Worm (Caenorhabditis elegans) whole organism, young adult: Measurements from ENCODE around the gene ints-7.

Experiments
- F37B4.10 ChIP-seq: fragments of 200-800 bp; sonication (Bioruptor generic); IDR thresholded peaks from 2 replicates; pipeline ENCODE4 v1.3.6; 2022; ENCODE audit warnings: missing genetic modification characterization, missing compliant biosample characterization
- F52B5.7 ChIP-seq: sonication (generic microtip); optimal IDR thresholded peaks from 2 replicates; lab custom pipeline; 2016; ENCODE audit warnings: mild to moderate bottlenecking, missing genetic modification characterization, missing compliant biosample characterization
- ZK185.1 ChIP-seq: sonication (generic microtip); optimal IDR thresholded peaks from 2 replicates; lab custom pipeline; 2016; ENCODE audit warnings: mild to moderate bottlenecking, missing genetic modification characterization, missing compliant biosample characterization; ENCODE audit not compliant: poor library complexity, severe bottlenecking
- ama-1 ChIP-seq, 3 experiments: fragments of 150-350 bp in 1 of 3; sonication (generic microtip) in 2 of 3; optimal IDR thresholded peaks; 2 replicates each; lab custom pipeline; 2014 to 2018; ENCODE audit warnings: missing biosample characterization in 2 of 3, missing genetic modification characterization in 2 of 3, missing genetic modification reagents in 2 of 3
- aptf-2 ChIP-seq: fragments of 200-800 bp; sonication (Bioruptor generic); conservative IDR thresholded peaks from 2 replicates; pipeline ENCODE4 v1.3.6; 2022; ENCODE audit warnings: missing genetic modification reagents, missing genetic modification characterization, missing compliant biosample characterization
- aptf-3 ChIP-seq: fragments of 200-800 bp; sonication (Bioruptor generic); IDR thresholded peaks from 2 replicates; pipeline ENCODE4 v1.3.6; 2022; ENCODE audit warnings: missing genetic modification characterization, missing compliant biosample characterization
- atf-7 ChIP-seq: sonication (generic microtip); optimal IDR thresholded peaks from 2 replicates; lab custom pipeline; 2017; ENCODE audit warnings: mild to moderate bottlenecking, missing genetic modification characterization, missing compliant biosample characterization
- attf-3 ChIP-seq: fragments of 200-800 bp; sonication (Bioruptor generic); conservative IDR thresholded peaks from 2 replicates; pipeline ENCODE4 v1.3.6; 2022; ENCODE audit warnings: missing genetic modification reagents, missing genetic modification characterization, missing compliant biosample characterization
- attf-5 ChIP-seq: fragments of 200-800 bp; sonication (Bioruptor generic); optimal IDR thresholded peaks from 2 replicates; lab custom pipeline; 2018; ENCODE audit warnings: mild to moderate bottlenecking, missing genetic modification characterization, missing compliant biosample characterization
- attf-6 ChIP-seq: fragments of 200-800 bp; sonication (Bioruptor generic); IDR thresholded peaks from 2 replicates; pipeline ENCODE4 v1.3.6; 2022; ENCODE audit warnings: missing genetic modification reagents, missing genetic modification characterization, missing compliant biosample characterization
- ccch-3 ChIP-seq: fragments of 200-800 bp; sonication (Bioruptor generic); optimal IDR thresholded peaks from 2 replicates; lab custom pipeline; 2018; ENCODE audit warnings: mild to moderate bottlenecking, missing genetic modification characterization, missing compliant biosample characterization
- ceh-40 ChIP-seq: fragments of 200-800 bp; sonication (Bioruptor generic); IDR thresholded peaks from 2 replicates; pipeline ENCODE4 v1.3.6; 2022; ENCODE audit warnings: missing genetic modification characterization, missing compliant biosample characterization
- ceh-79 ChIP-seq: sonication (generic microtip); optimal IDR thresholded peaks from 2 replicates; lab custom pipeline; 2017; ENCODE audit warnings: mild to moderate bottlenecking, missing genetic modification characterization, missing compliant biosample characterization
- ceh-91 ChIP-seq: fragments of 200-800 bp; sonication (Bioruptor generic); IDR thresholded peaks from 2 replicates; pipeline ENCODE4 v1.3.6; 2022; ENCODE audit warnings: missing genetic modification reagents, missing genetic modification characterization, missing compliant biosample characterization
- chd-7 ChIP-seq: sonication (generic microtip); optimal IDR thresholded peaks from 2 replicates; lab custom pipeline; 2016; ENCODE audit warnings: mild to moderate bottlenecking, missing genetic modification characterization, moderate library complexity, missing compliant biosample characterization
- dox-1 ChIP-seq: fragments of 200-800 bp; sonication (Bioruptor generic); IDR thresholded peaks from 2 replicates; pipeline ENCODE4 v1.3.6; 2022; ENCODE audit warnings: missing genetic modification reagents, missing genetic modification characterization, missing compliant biosample characterization
- dpff-1 ChIP-seq: sonication (generic microtip); optimal IDR thresholded peaks from 2 replicates; lab custom pipeline; 2017; ENCODE audit warnings: mild to moderate bottlenecking, missing genetic modification characterization, missing compliant biosample characterization
- dpl-1 ChIP-seq: fragments of 150-350 bp; optimal IDR thresholded peaks from 2 replicates; lab custom pipeline; 2014; ENCODE audit warnings: missing biosample characterization, missing genetic modification reagents, missing genetic modification characterization
- efl-1 ChIP-seq: fragments of 150-350 bp; optimal IDR thresholded peaks from 2 replicates; lab custom pipeline; 2014; ENCODE audit warnings: missing biosample characterization, missing genetic modification reagents, missing genetic modification characterization
- egrh-3 ChIP-seq: fragments of 200-800 bp; sonication (Bioruptor generic); IDR thresholded peaks from 2 replicates; pipeline ENCODE4 v1.3.6; 2022; ENCODE audit warnings: missing genetic modification reagents, missing genetic modification characterization, missing compliant biosample characterization
- fkh-3 ChIP-seq: sonication (generic microtip); optimal IDR thresholded peaks from 2 replicates; lab custom pipeline; 2016; ENCODE audit warnings: mild to moderate bottlenecking, missing genetic modification characterization, missing compliant biosample characterization
- gei-17 ChIP-seq: fragments of 200-800 bp; sonication (Bioruptor generic); optimal IDR thresholded peaks from 2 replicates; lab custom pipeline; 2018; ENCODE audit warnings: mild to moderate bottlenecking, missing genetic modification characterization, missing compliant biosample characterization
- him-1 ChIP-seq: sonication (generic microtip); optimal IDR thresholded peaks from 2 replicates; lab custom pipeline; 2016; ENCODE audit warnings: missing genotype, missing genetic modification reagents, missing genetic modification characterization, missing compliant biosample characterization
- hlh-26 ChIP-seq: fragments of 200-800 bp; sonication (Bioruptor generic); conservative IDR thresholded peaks from 2 replicates; pipeline ENCODE4 v1.3.6; 2022; ENCODE audit warnings: missing genetic modification reagents, missing genetic modification characterization, missing compliant biosample characterization
- hmg-1.2 ChIP-seq: fragments of 200-800 bp; sonication (Bioruptor generic); IDR thresholded peaks from 2 replicates; pipeline ENCODE4 v1.3.6; 2022; ENCODE audit warnings: missing genetic modification reagents, missing genetic modification characterization, missing compliant biosample characterization
- lin-26 ChIP-seq: fragments of 200-800 bp; sonication (Bioruptor generic); IDR thresholded peaks from 2 replicates; pipeline ENCODE4 v1.3.6; 2022; ENCODE audit warnings: missing genetic modification reagents, missing genetic modification characterization, missing compliant biosample characterization
- lin-40 ChIP-seq: sonication (generic microtip); optimal IDR thresholded peaks from 2 replicates; lab custom pipeline; 2016; ENCODE audit warnings: missing genetic modification characterization, mild to moderate bottlenecking, missing compliant biosample characterization, missing genotype, missing genetic modification reagents
- lir-1 ChIP-seq: fragments of 200-800 bp; sonication (Bioruptor generic); conservative IDR thresholded peaks from 2 replicates; pipeline ENCODE4 v1.3.6; 2022; ENCODE audit warnings: missing genetic modification reagents, missing genetic modification characterization, missing compliant biosample characterization
- lsy-27 ChIP-seq: sonication (generic microtip); optimal IDR thresholded peaks from 2 replicates; lab custom pipeline; 2017; ENCODE audit warnings: missing genetic modification characterization, mild to moderate bottlenecking, missing compliant biosample characterization, antibody characterized with exemption, missing genotype, borderline replicate concordance; ENCODE audit not compliant: insufficient read depth
- madf-3 ChIP-seq: fragments of 200-800 bp; sonication (Bioruptor generic); IDR thresholded peaks from 2 replicates; pipeline ENCODE4 v1.3.6; 2022; ENCODE audit warnings: missing genetic modification reagents, missing genetic modification characterization, missing compliant biosample characterization
- madf-6 ChIP-seq: fragments of 200-800 bp; sonication (Bioruptor generic); IDR thresholded peaks from 2 replicates; pipeline ENCODE4 v1.3.6; 2022; ENCODE audit warnings: missing genetic modification reagents, missing genetic modification characterization, missing compliant biosample characterization
- madf-8 ChIP-seq: fragments of 200-800 bp; sonication (Bioruptor generic); conservative IDR thresholded peaks from 2 replicates; pipeline ENCODE4 v1.3.6; 2022; ENCODE audit warnings: missing genetic modification reagents, missing genetic modification characterization, missing compliant biosample characterization
- mcd-1 ChIP-seq: fragments of 200-800 bp; sonication (Bioruptor generic); IDR thresholded peaks from 2 replicates; pipeline ENCODE4 v1.3.6; 2022; ENCODE audit warnings: missing genetic modification reagents, missing genetic modification characterization, missing compliant biosample characterization
- nfya-1 ChIP-seq: sonication (generic microtip); optimal IDR thresholded peaks from 2 replicates; lab custom pipeline; 2017; ENCODE audit warnings: antibody characterized with exemption, missing compliant biosample characterization, missing genetic modification characterization, borderline replicate concordance; ENCODE audit not compliant: insufficient read depth
- nfya-2 ChIP-seq: fragments of 200-800 bp; sonication (Bioruptor generic); IDR thresholded peaks from 2 replicates; pipeline ENCODE4 v1.3.6; 2022; ENCODE audit warnings: missing genetic modification reagents, missing genetic modification characterization, missing compliant biosample characterization
- nfyb-1 ChIP-seq: fragments of 200-800 bp; sonication (Bioruptor generic); IDR thresholded peaks from 2 replicates; pipeline ENCODE4 v1.3.6; 2022; ENCODE audit warnings: missing genetic modification reagents, missing genetic modification characterization, missing compliant biosample characterization
- nhr-80 ChIP-seq: sonication (generic microtip); optimal IDR thresholded peaks from 2 replicates; lab custom pipeline; 2016; ENCODE audit warnings: missing genetic modification characterization, missing compliant biosample characterization
- rcor-1 ChIP-seq: fragments of 200-800 bp; sonication (Bioruptor generic); IDR thresholded peaks from 2 replicates; pipeline ENCODE4 v1.3.6; 2022; ENCODE audit warnings: missing genetic modification reagents, missing genetic modification characterization, missing compliant biosample characterization
- repo-1 ChIP-seq: sonication (generic microtip); optimal IDR thresholded peaks from 2 replicates; lab custom pipeline; 2017; ENCODE audit warnings: mild to moderate bottlenecking, missing genetic modification characterization, missing compliant biosample characterization
- sdz-38 ChIP-seq: sonication (generic microtip); optimal IDR thresholded peaks from 2 replicates; lab custom pipeline; 2016; ENCODE audit warnings: missing genotype, missing genetic modification characterization, missing compliant biosample characterization
- sea-2 ChIP-seq: fragments of 200-800 bp; sonication (Bioruptor generic); IDR thresholded peaks from 2 replicates; pipeline ENCODE4 v1.3.6; 2022; ENCODE audit warnings: missing genetic modification characterization, missing compliant biosample characterization
- snpc-3.4 ChIP-seq: sonication (generic microtip); optimal IDR thresholded peaks from 2 replicates; lab custom pipeline; 2017; ENCODE audit warnings: missing genetic modification characterization, mild to moderate bottlenecking, missing compliant biosample characterization, antibody characterized with exemption, moderate library complexity, missing genotype, missing genetic modification reagents
- somi-1 ChIP-seq: fragments of 200-800 bp; sonication (Bioruptor generic); optimal IDR thresholded peaks from 2 replicates; lab custom pipeline; 2018; ENCODE audit warnings: mild to moderate bottlenecking, missing genetic modification characterization, missing compliant biosample characterization
- tbp1 ChIP-seq: fragments of 200-800 bp; sonication (Bioruptor generic); optimal IDR thresholded peaks from 2 replicates; lab custom pipeline; 2018; ENCODE audit warnings: mild to moderate bottlenecking, missing genetic modification characterization, missing compliant biosample characterization
- xnd-1 ChIP-seq: sonication (generic microtip); optimal IDR thresholded peaks from 2 replicates; lab custom pipeline; 2016; ENCODE audit warnings: missing genotype, missing genetic modification reagents, missing genetic modification characterization, missing compliant biosample characterization
- ztf-3 ChIP-seq: fragments of 200-800 bp; sonication (Bioruptor generic); optimal IDR thresholded peaks from 2 replicates; lab custom pipeline; 2018; ENCODE audit warnings: mild to moderate bottlenecking, missing genetic modification characterization, missing compliant biosample characterization
- ztf-6 ChIP-seq: fragments of 200-800 bp; sonication (Bioruptor generic); IDR thresholded peaks from 2 replicates; pipeline ENCODE4 v1.3.6; 2022; ENCODE audit warnings: missing genetic modification reagents, missing genetic modification characterization, missing compliant biosample characterization

The ints-7 gene

DNA sequence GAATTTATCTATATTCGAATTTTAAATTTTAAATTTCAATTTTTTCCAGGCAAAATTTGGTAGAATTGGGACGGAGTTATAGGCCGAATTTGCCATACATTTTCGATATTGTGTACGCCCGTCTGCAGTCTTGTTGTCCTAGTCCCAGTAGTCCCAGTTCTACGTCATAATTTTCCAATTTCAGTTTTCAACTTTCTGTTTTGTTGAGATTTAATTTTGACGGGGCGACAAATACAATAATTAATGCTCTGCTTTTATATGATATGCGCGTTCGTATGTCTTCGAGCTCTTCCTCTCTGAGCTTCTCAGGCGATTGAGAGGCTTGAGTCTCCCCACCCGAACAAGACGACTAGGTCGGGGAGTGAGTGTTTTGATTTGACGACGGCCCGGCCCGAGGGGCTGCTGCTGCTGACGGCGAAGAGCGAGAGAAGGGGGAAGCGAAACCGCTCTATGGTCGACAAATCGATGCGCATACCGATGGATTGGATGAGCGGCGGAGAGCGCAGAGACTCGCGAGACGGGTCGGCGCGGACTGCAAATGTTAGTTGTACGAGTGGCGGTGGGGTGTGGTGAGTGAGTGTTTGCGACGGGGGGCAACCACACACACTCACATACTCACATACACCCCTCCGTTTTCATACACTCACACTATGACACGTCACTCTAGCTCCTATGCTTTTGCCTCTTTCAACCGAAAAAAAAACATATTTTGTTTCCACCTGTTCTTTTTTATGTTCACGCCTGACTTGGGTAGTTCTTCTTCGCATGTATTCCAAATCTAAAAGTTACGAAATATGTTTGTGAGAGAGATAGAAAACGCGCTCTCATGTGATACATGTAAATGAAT, 52.3 kb downstream of the ints-7 start (continued):
- no peak for TF ChIP-seq nfya-1 (tag; lab: Kevin White, UChicago)
- peak; percentile 76 for TF ChIP-seq mcd-1 (GFP tag; lab: Robert Waterston, UW)
- no peak for TF ChIP-seq madf-8
- peak; percentile 82 for TF ChIP-seq nfyb-1
- peak; percentile 44; the same call in 1 of the 2 replicates for TF ChIP-seq attf-3 (GFP tag; lab: Robert Waterston, UW)
- TF ChIP-seq sdz-38 (tag; lab: Kevin White, UChicago) = no peak
- no peak for TF ChIP-seq ceh-91 (GFP tag; lab: Robert Waterston, UW)
- no peak for TF ChIP-seq efl-1 (GFP tag; lab: Kevin White, UChicago)
- TF ChIP-seq F37B4.10 (GFP tag; lab: Robert Waterston, UW) = no peak
- TF ChIP-seq ccch-3 (GFP tag; lab: Kevin White, UChicago) = no peak
- peak; percentile 39 for TF ChIP-seq atf-7
- no peak for TF ChIP-seq repo-1 (tag; lab: Kevin White, UChicago)
- no peak for TF ChIP-seq xnd-1 (tag; lab: Kevin White, UChicago)
- TF ChIP-seq attf-5 (GFP tag; lab: Kevin White, UChicago) = peak; percentile 76
- TF ChIP-seq attf-6 (GFP tag; lab: Robert Waterston, UW) = no peak
- TF ChIP-seq aptf-2 (GFP tag; lab: Robert Waterston, UW) = no peak
- TF ChIP-seq ztf-3 (GFP tag; lab: Kevin White, UChicago) = no peak
- TF ChIP-seq fkh-3 (tag; lab: Kevin White, UChicago) = no peak
- TF ChIP-seq somi-1 = peak; percentile 60
- TF ChIP-seq dpff-1 (tag; lab: Kevin White, UChicago) = no peak
- no peak for TF ChIP-seq aptf-3 (GFP tag; lab: Robert Waterston, UW)
- no peak for TF ChIP-seq him-1 (tag; lab: Kevin White, UChicago)
- TF ChIP-seq lin-26 = peak; percentile 74
- TF ChIP-seq tbp1 (GFP tag; lab: Kevin White, UChicago) = peak; percentile 55
- TF ChIP-seq nhr-80 (tag; lab: Kevin White, UChicago) = peak; percentile 90
- peak; percentile 30 for TF ChIP-seq ceh-79
- no peak for TF ChIP-seq sea-2
- no peak for TF ChIP-seq gei-17 (GFP tag; lab: Kevin White, UChicago)
- no peak for TF ChIP-seq lsy-27 (tag; lab: Kevin White, UChicago)
- TF ChIP-seq snpc-3.4 (tag; lab: Kevin White, UChicago) = no peak
- TF ChIP-seq F52B5.7 (tag; lab: Kevin White, UChicago) = peak; percentile 41
- TF ChIP-seq chd-7 (tag; lab: Kevin White, UChicago) = peak; percentile 59
- peak; percentile 67 for TF ChIP-seq hmg-1.2 (GFP tag; lab: Robert Waterston, UW)
- TF ChIP-seq madf-6 (GFP tag; lab: Robert Waterston, UW) = no peak
- peak; percentile 83 for TF ChIP-seq ama-1 (optimal IDR thresholded peaks at IDR 0.05; lab: Kevin White, UChicago)
- peak in 1 of 2 experiments; percentile 24 for TF ChIP-seq ama-1 (GFP tag; optimal IDR thresholded peaks at IDR 0.05; lab: Kevin White, UChicago)
- TF ChIP-seq lir-1 (GFP tag; lab: Robert Waterston, UW) = peak; percentile 4; the same call in 1 of the 2 replicates
- no peak for TF ChIP-seq nfya-2 (GFP tag; lab: Robert Waterston, UW)
- no peak for TF ChIP-seq ztf-6 (GFP tag; lab: Robert Waterston, UW)
- no peak for TF ChIP-seq dpl-1 (GFP tag; lab: Kevin White, UChicago)
- TF ChIP-seq rcor-1 (GFP tag; lab: Robert Waterston, UW) = peak; percentile 70
- peak; percentile 80 for TF ChIP-seq dox-1 (GFP tag; lab: Robert Waterston, UW)
- TF ChIP-seq egrh-3 (GFP tag; lab: Robert Waterston, UW) = peak; percentile 95
- 0 out of 2 replicates have a peak, but pooled peaks have one; percentile 5 for TF ChIP-seq ceh-40 (GFP tag; lab: Robert Waterston, UW)
- TF ChIP-seq madf-3 (GFP tag; lab: Robert Waterston, UW) = 0 out of 2 replicates have a peak, but pooled peaks have one; percentile 40
- TF ChIP-seq hlh-26 (GFP tag; lab: Robert Waterston, UW) = no peak
- peak; percentile 54 for TF ChIP-seq ZK185.1
- peak; percentile 35 for TF ChIP-seq lin-40 (tag; lab: Kevin White, UChicago)
